Worm (Caenorhabditis elegans) whole organism, L2 larva: Measurements from ENCODE around the gene srh-21.

Source experiments
- C34F6.9 ChIP-seq: fragments of 150-350 bp; optimal IDR thresholded peaks from 2 replicates; lab custom pipeline; 2014; ENCODE audit warnings: missing biosample characterization, missing genetic modification characterization
- R02D3.7 ChIP-seq: fragments of 150-350 bp; optimal IDR thresholded peaks from 2 replicates; lab custom pipeline; 2014; ENCODE audit warnings: missing biosample characterization, missing genetic modification characterization
- Y55F3AM.14 ChIP-seq: fragments of 200-800 bp; sonication (Bioruptor generic); optimal IDR thresholded peaks from 2 replicates; lab custom pipeline; 2018; ENCODE audit warnings: mild to moderate bottlenecking, missing genetic modification characterization, missing compliant biosample characterization
- ZK546.5 ChIP-seq: sonication (generic microtip); optimal IDR thresholded peaks from 2 replicates; lab custom pipeline; 2017; ENCODE audit warnings: missing biosample characterization, missing genetic modification characterization
- alr-1 ChIP-seq: fragments of 150-350 bp; optimal IDR thresholded peaks from 2 replicates; lab custom pipeline; 2014; ENCODE audit warnings: missing biosample characterization, missing genetic modification characterization
- ama-1 ChIP-seq: fragments of 150-350 bp; optimal IDR thresholded peaks from 2 replicates; lab custom pipeline; 2018; ENCODE audit warnings: inconsistent platforms
- blmp-1 ChIP-seq: sonication (generic microtip); optimal IDR thresholded peaks from 2 replicates; lab custom pipeline; 2017; ENCODE audit warnings: missing genetic modification characterization, mild to moderate bottlenecking, missing compliant biosample characterization, antibody characterized with exemption, moderate library complexity; ENCODE audit not compliant: insufficient read depth
- ceh-16 ChIP-seq: fragments of 150-350 bp; optimal IDR thresholded peaks from 2 replicates; lab custom pipeline; 2014; ENCODE audit warnings: missing biosample characterization, missing genetic modification characterization
- crh-2 ChIP-seq: sonication (generic microtip); optimal IDR thresholded peaks from 2 replicates; lab custom pipeline; 2017; ENCODE audit warnings: missing biosample characterization, missing genetic modification characterization
- egl-27 ChIP-seq: sonication (generic microtip); optimal IDR thresholded peaks from 3 replicates; lab custom pipeline; 2017; ENCODE audit warnings: missing biosample characterization, missing genetic modification reagents, missing genetic modification characterization
- elt-1 ChIP-seq: fragments of 150-350 bp; optimal IDR thresholded peaks from 2 replicates; lab custom pipeline; 2014; ENCODE audit warnings: missing biosample characterization, missing genetic modification characterization
- fos-1 ChIP-seq: fragments of 150-350 bp; optimal IDR thresholded peaks from 2 replicates; lab custom pipeline; 2014; ENCODE audit warnings: missing biosample characterization, missing genetic modification characterization
- gmeb-1 ChIP-seq: fragments of 150-350 bp; optimal IDR thresholded peaks from 2 replicates; lab custom pipeline; 2014; ENCODE audit warnings: missing biosample characterization, missing genetic modification characterization
- lin-11 ChIP-seq: fragments of 150-350 bp; sonication (generic microtip); optimal IDR thresholded peaks from 2 replicates; lab custom pipeline; 2014; ENCODE audit warnings: missing biosample characterization, missing genetic modification characterization, inconsistent platforms, mixed read lengths
- lin-13 ChIP-seq: fragments of 150-350 bp; optimal IDR thresholded peaks from 2 replicates; lab custom pipeline; 2014; ENCODE audit warnings: missing biosample characterization, missing genetic modification reagents, missing genetic modification characterization
- lin-39 ChIP-seq: fragments of 150-350 bp; optimal IDR thresholded peaks from 2 replicates; lab custom pipeline; 2014; ENCODE audit warnings: missing biosample characterization, missing genetic modification reagents, missing genetic modification characterization
- lsy-2 ChIP-seq, 2 experiments: fragments of 150-350 bp in 1 of 2; sonication (generic microtip) in 1 of 2; optimal IDR thresholded peaks; 2 replicates each; lab custom pipeline; 2014 to 2017; ENCODE audit warnings: missing biosample characterization in 2 of 2, missing genetic modification characterization in 2 of 2
- mab-5 ChIP-seq: fragments of 150-350 bp; optimal IDR thresholded peaks from 2 replicates; lab custom pipeline; 2014; ENCODE audit warnings: missing biosample characterization, missing genetic modification characterization
- mbf-1 ChIP-seq: sonication (generic microtip); optimal IDR thresholded peaks from 2 replicates; lab custom pipeline; 2017; ENCODE audit warnings: missing biosample characterization, missing genetic modification characterization
- mdl-1 ChIP-seq, 2 experiments: fragments of 150-350 bp in 1 of 2; sonication (generic microtip) in 1 of 2; optimal IDR thresholded peaks; 2 replicates each; lab custom pipeline; 2017; ENCODE audit warnings: missing biosample characterization in 2 of 2, missing genetic modification characterization in 2 of 2
- nhr-10 ChIP-seq: sonication (generic microtip); optimal IDR thresholded peaks from 2 replicates; lab custom pipeline; 2017; ENCODE audit warnings: missing biosample characterization, missing genetic modification characterization
- nhr-11 ChIP-seq: fragments of 150-350 bp; optimal IDR thresholded peaks from 2 replicates; lab custom pipeline; 2014; ENCODE audit warnings: missing biosample characterization, missing genetic modification characterization
- nhr-12 ChIP-seq: fragments of 150-350 bp; optimal IDR thresholded peaks from 2 replicates; lab custom pipeline; 2014; ENCODE audit warnings: missing biosample characterization, missing genetic modification characterization
- nhr-129 ChIP-seq: fragments of 150-350 bp; optimal IDR thresholded peaks from 2 replicates; lab custom pipeline; 2014; ENCODE audit warnings: missing biosample characterization, missing genetic modification characterization
- nhr-21 ChIP-seq: fragments of 150-350 bp; optimal IDR thresholded peaks from 2 replicates; lab custom pipeline; 2014; ENCODE audit warnings: missing biosample characterization, missing genetic modification characterization
- nhr-237 ChIP-seq: fragments of 150-350 bp; optimal IDR thresholded peaks from 2 replicates; lab custom pipeline; 2014; ENCODE audit warnings: missing biosample characterization, missing genetic modification characterization
- nhr-25 ChIP-seq: fragments of 150-350 bp; sonication (generic microtip); optimal IDR thresholded peaks from 3 replicates; lab custom pipeline; 2014; ENCODE audit warnings: missing biosample characterization, missing genetic modification characterization
- nhr-6 ChIP-seq: fragments of 150-350 bp; optimal IDR thresholded peaks from 2 replicates; lab custom pipeline; 2014; ENCODE audit warnings: missing biosample characterization, missing genetic modification characterization
- peb-1 ChIP-seq: fragments of 150-350 bp; optimal IDR thresholded peaks from 2 replicates; lab custom pipeline; 2014; ENCODE audit warnings: missing biosample characterization, missing genetic modification characterization
- sem-4 ChIP-seq: fragments of 150-350 bp; optimal IDR thresholded peaks from 2 replicates; lab custom pipeline; 2014; ENCODE audit warnings: missing biosample characterization, missing genetic modification reagents, missing genetic modification characterization
- skn-1 ChIP-seq: sonication (generic microtip); optimal IDR thresholded peaks from 2 replicates; lab custom pipeline; 2017; ENCODE audit warnings: missing biosample characterization, missing genetic modification characterization
- sma-9 ChIP-seq, 2 experiments: fragments of 150-350 bp in 1 of 2; sonication (generic microtip) in 1 of 2; optimal IDR thresholded peaks; 2 replicates each; lab custom pipeline; 2014 to 2016; ENCODE audit warnings: missing genetic modification characterization in 2 of 2, mild to moderate bottlenecking in 1 of 2, missing biosample characterization in 1 of 2, missing compliant biosample characterization in 1 of 2, missing genetic modification reagents in 1 of 2, moderate library complexity in 1 of 2
- snpc-4 ChIP-seq: fragments of 150-350 bp; optimal IDR thresholded peaks from 2 replicates; lab custom pipeline; 2014; ENCODE audit warnings: missing biosample characterization, missing genetic modification characterization
- unc-39 ChIP-seq: fragments of 150-350 bp; optimal IDR thresholded peaks from 2 replicates; lab custom pipeline; 2014; ENCODE audit warnings: missing biosample characterization, missing genetic modification characterization
- unc-62 ChIP-seq: fragments of 150-350 bp; optimal IDR thresholded peaks from 2 replicates; lab custom pipeline; 2014; ENCODE audit warnings: missing biosample characterization, missing genetic modification reagents, missing genetic modification characterization
- zag-1 ChIP-seq: fragments of 150-350 bp; optimal IDR thresholded peaks from 2 replicates; lab custom pipeline; 2014; ENCODE audit warnings: missing biosample characterization, missing genetic modification characterization
- ztf-4 ChIP-seq: fragments of 150-350 bp; optimal IDR thresholded peaks from 2 replicates; lab custom pipeline; 2014; ENCODE audit warnings: missing biosample characterization, missing genetic modification characterization

The srh-21 gene

DNA sequence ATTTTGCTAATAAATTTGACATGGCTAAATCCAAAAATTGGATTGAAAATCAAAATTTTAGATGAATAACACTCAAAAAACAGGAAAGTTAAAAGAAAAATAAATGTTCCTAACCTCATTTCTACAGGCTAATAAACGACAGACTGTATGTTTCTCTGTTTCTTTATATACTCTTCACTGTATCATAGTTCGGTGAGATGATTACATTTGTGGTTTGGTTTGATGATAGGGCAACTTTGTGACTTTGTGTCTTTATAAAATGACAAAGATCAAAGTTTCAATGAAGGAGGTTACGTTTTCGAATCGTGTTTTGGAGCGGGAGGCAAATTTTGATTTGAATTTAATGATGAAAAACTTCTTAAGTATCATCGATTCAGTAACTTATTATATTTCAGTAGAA, 37.0 kb upstream of the srh-21 start, which contains the start of gene ugt-12 (continued):
- no peak for TF ChIP-seq nhr-237 (tag; lab: Kevin White, UChicago)
- no peak for TF ChIP-seq nhr-10 (tag; lab: Kevin White, UChicago)
- TF ChIP-seq nhr-129 (tag; lab: Kevin White, UChicago): peak; percentile 8
- no peak for TF ChIP-seq zag-1 (tag; lab: Kevin White, UChicago)
- no peak for TF ChIP-seq sem-4 (tag; lab: Kevin White, UChicago)
- TF ChIP-seq fos-1 (tag; lab: Kevin White, UChicago): peak; percentile 74
- TF ChIP-seq nhr-12: no peak
- TF ChIP-seq lsy-2 (tag; optimal IDR thresholded peaks at IDR 0.05; lab: Kevin White, UChicago): no peak
- no peak for TF ChIP-seq ama-1
- TF ChIP-seq lin-39 (tag; lab: Kevin White, UChicago): no peak
- no peak for TF ChIP-seq peb-1 (tag; lab: Kevin White, UChicago)
- TF ChIP-seq nhr-25 (tag; lab: Kevin White, UChicago): peak; percentile 3
- TF ChIP-seq lin-11 (tag; lab: Kevin White, UChicago): no peak
- no peak for TF ChIP-seq blmp-1 (tag; lab: Kevin White, UChicago)
- TF ChIP-seq elt-1: no peak
- TF ChIP-seq gmeb-1 (tag; lab: Kevin White, UChicago): peak; percentile 7
- TF ChIP-seq nhr-6: no peak
- peak; percentile 82 for TF ChIP-seq sma-9 (GFP tag; optimal IDR thresholded peaks at IDR 0.05; lab: Kevin White, UChicago)
- no peak for TF ChIP-seq sma-9 (tag; optimal IDR thresholded peaks at IDR 0.05; lab: Kevin White, UChicago)
- no peak for TF ChIP-seq snpc-4 (tag; lab: Kevin White, UChicago)
- TF ChIP-seq ztf-4 (tag; lab: Kevin White, UChicago): no peak
- no peak for TF ChIP-seq unc-39 (tag; lab: Kevin White, UChicago)
- no peak for TF ChIP-seq mdl-1 (tag; optimal IDR thresholded peaks at IDR 0.05; lab: Kevin White, UChicago)
- no peak for TF ChIP-seq nhr-21
- no peak for TF ChIP-seq alr-1
- TF ChIP-seq ceh-16 (tag; lab: Kevin White, UChicago): no peak
- TF ChIP-seq, all 48 proteins: peak for 7

DNA sequence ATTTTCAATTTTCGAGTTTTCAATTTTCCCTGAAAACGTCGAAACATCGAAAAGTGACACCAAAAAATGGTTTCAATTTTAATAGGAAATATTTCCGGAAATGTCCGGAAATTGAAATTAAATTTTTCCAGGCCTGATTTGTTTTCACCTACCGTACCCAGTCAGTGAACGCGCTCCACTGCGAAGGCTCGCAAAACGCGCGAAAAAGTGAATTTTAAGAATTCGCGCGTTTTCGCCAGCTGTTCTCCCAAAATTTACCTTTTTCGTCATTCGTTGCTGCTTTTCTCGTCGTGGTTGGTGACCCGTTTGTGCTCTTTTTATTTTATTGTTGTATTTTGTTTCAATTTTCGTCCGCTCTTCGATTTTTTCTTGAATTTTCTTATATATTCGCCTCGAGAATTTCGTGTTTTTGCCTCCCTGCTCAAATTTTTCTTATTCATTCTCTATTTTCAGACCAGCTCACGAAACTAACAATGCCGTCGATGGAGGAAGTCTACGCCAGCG, 36.4 kb upstream of the srh-21 start, which contains the start of gene T19H12.2:
TSS of gene T19H12.2 (plus strand) at position 454 of the 504 bp plus-strand sequence.
- TF ChIP-seq blmp-1 (tag; lab: Kevin White, UChicago) (no peak), nhr-25 (tag; lab: Kevin White, UChicago) (no peak), sma-9 (GFP tag; optimal IDR thresholded peaks at IDR 0.05; lab: Kevin White, UChicago) (no peak), sma-9 (tag; optimal IDR thresholded peaks at IDR 0.05; lab: Kevin White, UChicago) (no peak), Y55F3AM.14 (GFP tag; lab: Kevin White, UChicago) (no peak), nhr-129 (tag; lab: Kevin White, UChicago) (no peak), skn-1 (tag; lab: Kevin White, UChicago) (no peak), gmeb-1 (tag; lab: Kevin White, UChicago) (no peak), unc-62 (GFP tag; lab: Kevin White, UChicago) (no peak), lin-39 (tag; lab: Kevin White, UChicago) (no peak), nhr-12 (no peak), unc-39 (tag; lab: Kevin White, UChicago) (no peak), nhr-10 (tag; lab: Kevin White, UChicago) (no peak), egl-27 (tag; lab: Kevin White, UChicago) (no peak), lin-13 (GFP tag; lab: Kevin White, UChicago) (no peak), sem-4 (tag; lab: Kevin White, UChicago) (no peak), mdl-1 (tag; optimal IDR thresholded peaks at IDR 0.05; lab: Kevin White, UChicago) (no peak), elt-1 (no peak), mab-5 (tag; lab: Kevin White, UChicago) (no peak), nhr-11 (tag; lab: Kevin White, UChicago) (no peak)

DNA sequence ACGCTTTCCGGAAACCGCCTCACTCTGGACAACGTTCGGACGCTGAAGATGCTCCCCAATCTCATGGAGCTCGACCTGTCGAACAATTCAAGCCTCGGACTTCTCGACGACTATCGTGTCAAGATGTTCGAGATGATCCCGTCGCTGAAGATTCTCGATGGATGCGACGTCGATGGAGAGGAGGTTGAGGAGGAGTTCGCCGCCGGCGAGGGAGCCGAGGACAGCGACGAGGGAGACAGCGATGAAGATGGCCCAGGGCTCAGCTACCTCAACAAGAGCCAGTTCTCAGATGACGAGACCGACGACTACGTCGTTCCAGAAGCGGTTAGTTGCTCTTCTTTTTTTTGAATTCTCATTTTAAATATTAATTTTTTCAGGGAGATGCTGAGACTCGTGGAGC, 35.7 kb upstream of the srh-21 start:
- no peak for TF ChIP-seq ztf-4 (tag; lab: Kevin White, UChicago)
- TF ChIP-seq mbf-1: no peak
- no peak for TF ChIP-seq mab-5 (tag; lab: Kevin White, UChicago)
- no peak for TF ChIP-seq lin-13 (GFP tag; lab: Kevin White, UChicago)
- TF ChIP-seq C34F6.9 (tag; lab: Kevin White, UChicago): no peak
- no peak for TF ChIP-seq skn-1 (tag; lab: Kevin White, UChicago)
- no peak for TF ChIP-seq crh-2 (tag; lab: Kevin White, UChicago)
- no peak for TF ChIP-seq nhr-12
- no peak for TF ChIP-seq R02D3.7
- TF ChIP-seq sem-4 (tag; lab: Kevin White, UChicago): no peak
- TF ChIP-seq nhr-10 (tag; lab: Kevin White, UChicago): no peak
- no peak for TF ChIP-seq nhr-6
- no peak for TF ChIP-seq mdl-1 (tag; optimal IDR thresholded peaks at IDR 0.05; lab: Kevin White, UChicago)
- TF ChIP-seq nhr-21: no peak
- TF ChIP-seq lsy-2 (tag; optimal IDR thresholded peaks at IDR 0.05; lab: Kevin White, UChicago): no peak
- no peak for TF ChIP-seq gmeb-1 (tag; lab: Kevin White, UChicago)
- no peak for TF ChIP-seq ZK546.5 (tag; lab: Kevin White, UChicago)
